Worm (Caenorhabditis elegans) whole organism, L4 larva: ENCODE results near the gene idpp-16.
A peak's percentile ranks its signal among the peaks of the same experiment; 100 is the strongest.

Experiments used
- D1046.2 ChIP-seq: fragments of 200-800 bp; sonication (Bioruptor generic); IDR thresholded peaks from 2 replicates; pipeline ENCODE4 v1.3.6; 2022; ENCODE audit warnings: missing genetic modification characterization, missing compliant biosample characterization
- F26F4.8 ChIP-seq: fragments of 200-800 bp; sonication (Bioruptor generic); conservative IDR thresholded peaks from 2 replicates; pipeline ENCODE4 v1.3.6; 2022; ENCODE audit warnings: missing genetic modification characterization, missing compliant biosample characterization
- R02D3.7 ChIP-seq: fragments of 150-350 bp; sonication (generic microtip); optimal IDR thresholded peaks from 3 replicates; lab custom pipeline; 2014; ENCODE audit warnings: missing biosample characterization, missing genetic modification characterization
- T20F7.1 ChIP-seq: fragments of 200-800 bp; sonication (Bioruptor generic); optimal IDR thresholded peaks from 2 replicates; lab custom pipeline; 2018; ENCODE audit warnings: mild to moderate bottlenecking, missing genetic modification characterization, missing compliant biosample characterization
- T26A8.4 ChIP-seq: fragments of 200-800 bp; sonication (Bioruptor generic); IDR thresholded peaks from 2 replicates; pipeline ENCODE4 v1.3.6; 2022; ENCODE audit warnings: missing genetic modification characterization, missing compliant biosample characterization
- Y75B8A.6 ChIP-seq: fragments of 200-800 bp; sonication (Bioruptor generic); IDR thresholded peaks from 2 replicates; pipeline ENCODE4 v1.3.6; 2022; ENCODE audit warnings: missing genetic modification reagents, missing genetic modification characterization, missing compliant biosample characterization
- ZK546.5 ChIP-seq, 2 experiments: sonication (generic microtip); optimal IDR thresholded peaks; 2 replicates each; lab custom pipeline; 2017; ENCODE audit warnings: missing biosample characterization in 2 of 2, missing genetic modification characterization in 2 of 2
- aly-2 ChIP-seq: sonication (generic microtip); optimal IDR thresholded peaks from 2 replicates; lab custom pipeline; 2018; ENCODE audit warnings: missing biosample characterization, missing genetic modification characterization
- ama-1 ChIP-seq: fragments of 150-350 bp; optimal IDR thresholded peaks from 2 replicates; lab custom pipeline; 2014; ENCODE audit warnings: inconsistent platforms, mixed read lengths
- attf-4 ChIP-seq: sonication (generic microtip); optimal IDR thresholded peaks from 3 replicates; lab custom pipeline; 2017; ENCODE audit warnings: missing biosample characterization, missing genetic modification characterization
- ceh-44 ChIP-seq: fragments of 200-800 bp; sonication (Bioruptor generic); IDR thresholded peaks from 2 replicates; pipeline ENCODE4 v1.3.6; 2022; ENCODE audit warnings: missing genetic modification reagents, missing genetic modification characterization, missing compliant biosample characterization
- ctbp-1 ChIP-seq: fragments of 200-800 bp; sonication (Bioruptor generic); IDR thresholded peaks from 2 replicates; pipeline ENCODE4 v1.3.6; 2022; ENCODE audit warnings: missing genetic modification reagents, missing genetic modification characterization, missing compliant biosample characterization
- daf-8 ChIP-seq: fragments of 200-800 bp; sonication (Bioruptor generic); IDR thresholded peaks from 2 replicates; pipeline ENCODE4 v1.3.6; 2022; ENCODE audit warnings: missing genetic modification characterization, missing compliant biosample characterization
- dmd-6 ChIP-seq: fragments of 200-800 bp; sonication (Bioruptor generic); IDR thresholded peaks from 2 replicates; pipeline ENCODE4 v1.3.6; 2022; ENCODE audit warnings: missing genetic modification reagents, missing genetic modification characterization, missing compliant biosample characterization
- dmd-8 ChIP-seq: fragments of 200-800 bp; sonication (Bioruptor generic); IDR thresholded peaks from 2 replicates; pipeline ENCODE4 v1.3.6; 2022; ENCODE audit warnings: missing genetic modification characterization, missing compliant biosample characterization
- dpl-1 ChIP-seq: fragments of 150-350 bp; optimal IDR thresholded peaks from 2 replicates; lab custom pipeline; 2014; ENCODE audit warnings: missing biosample characterization, missing genetic modification reagents, missing genetic modification characterization
- duxl-1 ChIP-seq: sonication (generic microtip); optimal IDR thresholded peaks from 2 replicates; lab custom pipeline; 2016; ENCODE audit warnings: mild to moderate bottlenecking, missing genetic modification characterization, moderate library complexity, missing compliant biosample characterization; ENCODE audit not compliant: poor library complexity
- dve-1 ChIP-seq: sonication (generic microtip); optimal IDR thresholded peaks from 2 replicates; lab custom pipeline; 2017; ENCODE audit warnings: antibody characterized with exemption, mild to moderate bottlenecking, missing genetic modification characterization, missing compliant biosample characterization; ENCODE audit not compliant: insufficient read depth
- egl-43 ChIP-seq: fragments of 200-800 bp; sonication (Bioruptor generic); IDR thresholded peaks from 2 replicates; pipeline ENCODE4 v1.3.6; 2022; ENCODE audit warnings: missing genetic modification reagents, missing genetic modification characterization, missing compliant biosample characterization
- fos-1 ChIP-seq: fragments of 150-350 bp; optimal IDR thresholded peaks from 2 replicates; lab custom pipeline; 2014; ENCODE audit warnings: missing biosample characterization, missing genetic modification characterization
- hif-1 ChIP-seq, 2 experiments: sonication (generic microtip); optimal IDR thresholded peaks; 2 replicates each; lab custom pipeline; 2016 to 2017; ENCODE audit warnings: missing compliant biosample characterization in 2 of 2, missing genetic modification characterization in 2 of 2, missing genetic modification reagents in 2 of 2, missing genotype in 2 of 2, mild to moderate bottlenecking in 1 of 2
- hlh-11 ChIP-seq: fragments of 200-800 bp; sonication (Bioruptor generic); optimal IDR thresholded peaks from 2 replicates; lab custom pipeline; 2018; ENCODE audit warnings: mild to moderate bottlenecking, missing genetic modification characterization, missing compliant biosample characterization
- hlh-30 ChIP-seq: sonication (generic microtip); optimal IDR thresholded peaks from 2 replicates; lab custom pipeline; 2017; ENCODE audit warnings: antibody characterized with exemption, mild to moderate bottlenecking, missing genetic modification characterization, missing compliant biosample characterization; ENCODE audit not compliant: insufficient read depth
- lim-7 ChIP-seq: fragments of 200-800 bp; sonication (Bioruptor generic); IDR thresholded peaks from 2 replicates; pipeline ENCODE4 v1.3.6; 2022; ENCODE audit warnings: missing genetic modification characterization, missing compliant biosample characterization
- lin-1 ChIP-seq: fragments of 200-800 bp; sonication (Bioruptor generic); IDR thresholded peaks from 2 replicates; pipeline ENCODE4 v1.3.6; 2022; ENCODE audit warnings: missing genetic modification reagents, missing genetic modification characterization, missing compliant biosample characterization
- lin-13 ChIP-seq: fragments of 150-350 bp; optimal IDR thresholded peaks from 2 replicates; lab custom pipeline; 2014; ENCODE audit warnings: missing biosample characterization, missing genetic modification reagents, missing genetic modification characterization
- lin-38 ChIP-seq: fragments of 200-800 bp; sonication (Bioruptor generic); IDR thresholded peaks from 2 replicates; pipeline ENCODE4 v1.3.6; 2022; ENCODE audit warnings: missing genetic modification reagents, missing genetic modification characterization, missing compliant biosample characterization
- lir-3 ChIP-seq: sonication (generic microtip); optimal IDR thresholded peaks from 2 replicates; lab custom pipeline; 2016; ENCODE audit warnings: mild to moderate bottlenecking, missing genetic modification characterization, missing compliant biosample characterization
- madf-5 ChIP-seq, 2 experiments: fragments of 200-800 bp; sonication (Bioruptor generic); IDR thresholded peaks; 2 replicates each; pipeline ENCODE4 v1.3.6; 2022; ENCODE audit warnings: missing compliant biosample characterization in 2 of 2, missing genetic modification characterization in 2 of 2
- mes-2 ChIP-seq: sonication (generic microtip); optimal IDR thresholded peaks from 2 replicates; lab custom pipeline; 2016; ENCODE audit warnings: missing genotype, mild to moderate bottlenecking, missing genetic modification characterization, missing compliant biosample characterization; ENCODE audit not compliant: poor library complexity, severe bottlenecking
- nhr-10 ChIP-seq: fragments of 150-350 bp; optimal IDR thresholded peaks from 2 replicates; lab custom pipeline; 2014; ENCODE audit warnings: missing biosample characterization, missing genetic modification characterization
- nhr-102 ChIP-seq: sonication (generic microtip); optimal IDR thresholded peaks from 2 replicates; lab custom pipeline; 2016; ENCODE audit warnings: mild to moderate bottlenecking, missing genetic modification characterization, moderate library complexity, missing compliant biosample characterization
- nhr-237 ChIP-seq: sonication (generic microtip); optimal IDR thresholded peaks from 2 replicates; lab custom pipeline; 2017; ENCODE audit warnings: missing biosample characterization, missing genetic modification characterization
- nhr-28 ChIP-seq: fragments of 150-350 bp; optimal IDR thresholded peaks from 2 replicates; lab custom pipeline; 2014; ENCODE audit warnings: missing biosample characterization, missing genetic modification characterization
- nhr-41 ChIP-seq: fragments of 200-800 bp; sonication (Bioruptor generic); IDR thresholded peaks from 2 replicates; pipeline ENCODE4 v1.3.6; 2022; ENCODE audit warnings: missing genetic modification reagents, missing genetic modification characterization, missing compliant biosample characterization
- nhr-6 ChIP-seq: fragments of 150-350 bp; optimal IDR thresholded peaks from 2 replicates; lab custom pipeline; 2014; ENCODE audit warnings: missing biosample characterization, missing genetic modification characterization
- nhr-77 ChIP-seq: fragments of 150-350 bp; optimal IDR thresholded peaks from 2 replicates; lab custom pipeline; 2014; ENCODE audit warnings: missing biosample characterization, missing genetic modification characterization
- pqm-1 ChIP-seq: sonication (generic microtip); optimal IDR thresholded peaks from 2 replicates; lab custom pipeline; 2017; ENCODE audit warnings: missing biosample characterization, missing genetic modification characterization
- rbr-2 ChIP-seq: sonication (generic microtip); optimal IDR thresholded peaks from 2 replicates; lab custom pipeline; 2016; ENCODE audit warnings: missing genotype, missing genetic modification characterization, missing compliant biosample characterization
- set-16 ChIP-seq: fragments of 200-800 bp; sonication (Bioruptor generic); IDR thresholded peaks from 2 replicates; pipeline ENCODE4 v1.3.6; 2022; ENCODE audit warnings: missing genetic modification reagents, missing genetic modification characterization, missing compliant biosample characterization
- spr-1 ChIP-seq: sonication (generic microtip); optimal IDR thresholded peaks from 2 replicates; lab custom pipeline; 2016; ENCODE audit warnings: mild to moderate bottlenecking, missing genetic modification characterization, missing compliant biosample characterization
- tag-97 ChIP-seq: fragments of 200-800 bp; sonication (Bioruptor generic); IDR thresholded peaks from 2 replicates; pipeline ENCODE4 v1.3.6; 2022; ENCODE audit warnings: missing genetic modification characterization, missing compliant biosample characterization
- tra-1 ChIP-seq: fragments of 200-800 bp; sonication (Bioruptor generic); IDR thresholded peaks from 2 replicates; pipeline ENCODE4 v1.3.6; 2022; ENCODE audit warnings: missing genetic modification reagents, missing genetic modification characterization, missing compliant biosample characterization
- unc-62 ChIP-seq, 3 experiments: fragments of 150-350 bp in 1 of 3; sonication (generic microtip); optimal IDR thresholded peaks in 2 of 3; peaks in 1 of 3; 1 replicate in 1 of 3; 2 replicates in 2 of 3; lab custom pipeline; 2014 to 2017; ENCODE audit warnings: missing biosample characterization in 3 of 3, missing genetic modification characterization in 3 of 3, missing genetic modification reagents in 3 of 3, missing genotype in 1 of 3
- zag-1 ChIP-seq: fragments of 150-350 bp; optimal IDR thresholded peaks from 2 replicates; lab custom pipeline; 2014; ENCODE audit warnings: missing biosample characterization, missing genetic modification characterization
- zip-2 ChIP-seq: fragments of 150-350 bp; optimal IDR thresholded peaks from 2 replicates; lab custom pipeline; 2014; ENCODE audit warnings: missing biosample characterization, missing genetic modification characterization
- ztf-7 ChIP-seq: fragments of 150-350 bp; optimal IDR thresholded peaks from 2 replicates; lab custom pipeline; 2014; ENCODE audit warnings: missing biosample characterization, missing genetic modification characterization

idpp-16 gene

DNA sequence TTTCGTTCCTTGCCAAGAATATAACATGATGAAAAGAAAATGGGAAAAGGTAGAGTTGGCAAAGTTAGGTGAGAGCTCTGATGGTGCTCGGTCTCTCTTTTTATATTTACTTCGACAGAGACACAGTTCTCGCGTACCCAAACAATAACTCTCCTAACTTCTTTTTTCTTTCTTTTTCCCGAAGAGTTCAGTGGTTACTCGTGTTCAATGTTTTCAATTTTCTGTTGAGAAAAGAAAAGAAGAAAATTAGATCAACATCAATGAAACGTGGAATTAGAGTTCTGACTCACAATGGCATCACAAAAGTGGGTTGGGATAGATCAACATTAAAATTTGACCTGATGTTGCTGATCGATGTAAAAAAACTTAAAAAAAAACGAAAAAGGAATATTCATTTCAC is at the start of gene idpp-16:
TSS of gene idpp-16 (minus strand) at position 101 of the 400 bp plus-strand sequence.
- TF ChIP-seq egl-43 (GFP tag; lab: Robert Waterston, UW), result no peak
- no peak for TF ChIP-seq lin-38 (GFP tag; lab: Robert Waterston, UW)
- TF ChIP-seq ZK546.5 (tag; optimal IDR thresholded peaks at IDR 0.05; lab: Kevin White, UChicago), result no peak
- TF ChIP-seq nhr-237 (tag; lab: Kevin White, UChicago), result no peak
- no peak for TF ChIP-seq hif-1 (tag; optimal IDR thresholded peaks at IDR 0.05; lab: Kevin White, UChicago)
- TF ChIP-seq nhr-28 (tag; lab: Kevin White, UChicago), result no peak
- no peak for TF ChIP-seq F26F4.8 (GFP tag; lab: Robert Waterston, UW)

DNA sequence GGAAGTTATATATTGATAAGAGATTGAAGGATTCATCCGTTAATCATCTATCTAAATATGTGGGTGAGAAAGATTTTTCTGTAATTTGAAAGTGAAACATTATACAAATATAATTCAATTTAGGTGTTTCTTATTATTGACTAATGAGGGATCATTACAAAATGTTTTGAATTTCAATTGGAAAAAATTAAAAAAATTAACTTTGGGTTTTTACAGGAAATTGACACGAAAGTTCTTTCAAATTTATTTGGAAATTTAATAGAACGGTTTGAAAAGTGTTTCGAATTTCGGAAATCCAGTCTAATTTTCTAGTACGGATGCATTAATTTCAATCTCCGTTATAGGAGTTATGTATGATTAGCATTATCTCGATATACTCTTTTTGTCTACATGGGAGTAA is 46.8 kb upstream of the idpp-16 start:
- TF ChIP-seq unc-62 (GFP tag; optimal IDR thresholded peaks at IDR 0.05 in 1 of 2; lab: Kevin White, UChicago) (peak in 1 of 2 experiments; percentile 96), unc-62 (tag; optimal IDR thresholded peaks at IDR 0.05; lab: Kevin White, UChicago) (no peak), set-16 (GFP tag; lab: Robert Waterston, UW) (no peak)

DNA sequence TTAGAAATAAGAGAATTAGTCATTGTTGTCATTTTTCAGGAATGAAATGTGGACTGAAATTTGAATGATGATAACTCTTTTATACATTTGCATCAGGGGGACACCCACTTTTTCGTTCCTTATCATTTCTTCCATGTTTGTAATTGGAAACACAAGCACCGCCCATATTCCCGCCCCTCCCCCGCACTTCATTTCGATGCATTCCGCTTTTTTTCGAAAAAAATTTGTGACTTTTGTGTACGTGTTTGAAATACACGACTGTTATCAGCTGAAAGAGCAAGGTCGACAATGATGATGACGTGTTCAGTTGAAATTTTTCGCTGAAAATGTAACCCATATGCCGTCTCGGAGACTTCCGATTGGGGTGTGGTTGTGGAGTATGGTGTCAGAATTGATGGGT is 44.4 kb upstream of the idpp-16 start, which contains the start of gene zip-10:
TSS of gene zip-10 (minus strand) at position 43 of the 400 bp plus-strand sequence.
- TF ChIP-seq dmd-6 (GFP tag; lab: Robert Waterston, UW) (peak; percentile 90), nhr-77 (tag; lab: Kevin White, UChicago) (peak; percentile 7), R02D3.7 (tag; lab: Kevin White, UChicago) (no peak), lim-7 (GFP tag; lab: Robert Waterston, UW) (no peak), ztf-7 (tag; lab: Kevin White, UChicago) (peak; percentile 10), nhr-102 (tag; lab: Kevin White, UChicago) (no peak), lin-13 (GFP tag; lab: Kevin White, UChicago) (no peak), pqm-1 (peak; percentile 72), T26A8.4 (GFP tag; lab: Robert Waterston, UW) (no peak), D1046.2 (GFP tag; lab: Robert Waterston, UW) (no peak), ama-1 (lab: Kevin White, UChicago) (no peak), rbr-2 (tag; lab: Kevin White, UChicago) (no peak), F26F4.8 (GFP tag; lab: Robert Waterston, UW) (no peak), duxl-1 (tag; lab: Kevin White, UChicago) (no peak), lin-1 (0 out of 2 replicates have a peak, but pooled peaks have one; percentile 16), ZK546.5 (tag; optimal IDR thresholded peaks at IDR 0.05; lab: Kevin White, UChicago) (no peak), ctbp-1 (GFP tag; lab: Robert Waterston, UW) (no peak), tag-97 (GFP tag; lab: Robert Waterston, UW) (no peak), daf-8 (GFP tag; lab: Robert Waterston, UW) (no peak), nhr-10 (no peak), zip-2 (tag; lab: Kevin White, UChicago) (no peak), hlh-30 (tag; lab: Kevin White, UChicago) (no peak), dve-1 (tag; lab: Kevin White, UChicago) (no peak), madf-5 (GFP tag; IDR thresholded peaks at IDR 0.05; lab: Robert Waterston, UW) (no peak), Y75B8A.6 (GFP tag; lab: Robert Waterston, UW) (no peak), attf-4 (no peak), hlh-11 (tag; lab: Kevin White, UChicago) (peak; percentile 78), T20F7.1 (GFP tag; lab: Kevin White, UChicago) (peak; percentile 7), ceh-44 (GFP tag; lab: Robert Waterston, UW) (no peak), dmd-8 (GFP tag; lab: Robert Waterston, UW) (no peak), mes-2 (tag; lab: Kevin White, UChicago) (no peak), dpl-1 (no peak), spr-1 (tag; lab: Kevin White, UChicago) (no peak), nhr-28 (tag; lab: Kevin White, UChicago) (peak; percentile 58), aly-2 (tag; lab: Kevin White, UChicago) (no peak), nhr-41 (GFP tag; lab: Robert Waterston, UW) (0 out of 2 replicates have a peak, but pooled peaks have one; percentile 38), nhr-6 (tag; lab: Kevin White, UChicago) (no peak), zag-1 (tag; lab: Kevin White, UChicago) (no peak), fos-1 (tag; lab: Kevin White, UChicago) (no peak), tra-1 (GFP tag; lab: Robert Waterston, UW) (0 out of 2 replicates have a peak, but pooled peaks have one; percentile 43), lir-3 (no peak)
